Worm (Caenorhabditis elegans) whole organism, dauer: Measurements from ENCODE around the gene F56D6.14.

Experiments
- unc-62 ChIP-seq: sonication (generic microtip); optimal IDR thresholded peaks from 2 replicates; lab custom pipeline; 2017; ENCODE audit warnings: missing biosample characterization, missing genetic modification reagents, missing genetic modification characterization

The F56D6.14 gene

DNA sequence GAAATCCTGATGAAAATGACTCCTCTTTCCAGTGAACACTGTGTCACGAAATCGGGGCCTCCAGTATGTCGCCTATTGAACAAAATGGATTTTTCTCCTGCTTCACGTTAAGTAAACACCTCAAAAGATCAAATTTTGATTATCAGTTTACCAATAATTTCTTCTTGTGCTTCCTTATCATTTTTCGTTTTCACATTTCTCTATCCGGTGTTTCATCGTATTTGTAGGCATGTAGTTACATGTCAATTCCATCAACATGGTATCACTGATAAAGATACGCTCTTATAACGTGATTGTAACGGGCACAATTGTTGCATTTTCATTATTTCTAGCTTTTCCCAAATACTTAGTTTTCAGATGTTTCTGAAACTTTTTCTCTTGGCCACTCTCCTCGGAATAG, 27.0 kb downstream of the F56D6.14 start, which contains the start of gene clec-72:
TSS of gene clec-72 (plus strand) at position 358 of the 400 bp plus-strand sequence.
- no peak for TF ChIP-seq unc-62

DNA sequence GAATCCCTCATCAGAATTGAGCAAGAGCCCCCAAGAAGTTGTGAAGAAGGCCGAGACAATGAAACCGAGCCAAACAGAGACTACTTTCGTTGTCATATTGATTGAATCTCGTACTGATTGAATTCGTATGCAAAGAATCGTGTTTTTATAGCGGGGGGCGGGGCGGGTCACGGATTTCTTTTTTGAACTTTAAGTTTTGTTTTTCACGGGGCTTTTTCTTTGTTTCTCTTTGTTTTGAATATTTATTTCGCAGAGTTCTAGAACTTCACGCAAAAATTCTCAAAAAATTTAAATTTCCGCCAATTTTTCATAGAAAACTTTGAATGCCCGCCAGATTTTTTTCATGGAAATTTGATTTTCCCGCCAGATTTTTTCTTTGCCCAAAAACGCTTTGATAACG, 38.6 kb downstream of the F56D6.14 start, which contains the start of gene clec-73:
TSS of gene clec-73 (minus strand) at position 101 of the 400 bp plus-strand sequence.
- TF ChIP-seq unc-62 = no peak

DNA sequence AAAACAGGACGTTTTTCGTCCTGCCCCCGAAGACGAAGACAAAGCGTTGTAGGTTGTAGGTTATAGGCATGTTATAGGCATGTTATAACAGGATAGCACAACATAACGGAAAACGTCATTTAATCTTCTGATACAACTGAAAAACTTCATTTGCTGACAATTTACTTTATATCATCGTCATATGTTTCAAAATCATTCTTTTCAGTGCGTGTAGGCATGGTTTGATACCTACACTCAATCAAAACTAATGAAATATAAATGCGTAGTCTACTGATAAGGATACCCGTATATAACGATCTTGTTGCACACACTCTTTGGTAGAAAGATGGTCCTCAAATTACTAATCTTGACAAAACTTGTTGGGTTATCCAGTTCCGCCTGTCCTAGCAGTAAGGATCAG, 39.2 kb downstream of the F56D6.14 start, which contains the start of gene clec-74:
TSS of gene clec-74 (plus strand) at position 301 of the 400 bp plus-strand sequence.
- no peak for TF ChIP-seq unc-62

DNA sequence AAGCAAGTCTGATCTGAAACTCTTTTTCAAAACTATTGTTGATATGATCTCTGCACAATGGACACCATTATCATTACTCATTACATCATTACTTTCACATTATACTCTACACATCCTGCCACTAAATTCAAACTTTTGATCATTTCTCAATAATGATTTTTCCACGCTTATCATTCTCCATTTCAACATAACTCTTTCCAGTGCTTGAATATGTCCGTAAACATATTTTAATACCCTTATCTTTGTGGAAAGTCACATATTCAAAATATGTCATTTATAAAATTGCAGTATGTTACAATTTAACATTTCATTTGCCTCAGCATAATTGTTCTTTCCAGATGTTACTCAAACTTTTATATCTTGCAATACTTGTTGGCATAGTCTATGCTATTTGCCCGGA, 42.9 kb downstream of the F56D6.14 start, which contains the start of gene clec-75:
TSS of gene clec-75 (plus strand) at position 339 of the 400 bp plus-strand sequence.
- no peak for TF ChIP-seq unc-62

DNA sequence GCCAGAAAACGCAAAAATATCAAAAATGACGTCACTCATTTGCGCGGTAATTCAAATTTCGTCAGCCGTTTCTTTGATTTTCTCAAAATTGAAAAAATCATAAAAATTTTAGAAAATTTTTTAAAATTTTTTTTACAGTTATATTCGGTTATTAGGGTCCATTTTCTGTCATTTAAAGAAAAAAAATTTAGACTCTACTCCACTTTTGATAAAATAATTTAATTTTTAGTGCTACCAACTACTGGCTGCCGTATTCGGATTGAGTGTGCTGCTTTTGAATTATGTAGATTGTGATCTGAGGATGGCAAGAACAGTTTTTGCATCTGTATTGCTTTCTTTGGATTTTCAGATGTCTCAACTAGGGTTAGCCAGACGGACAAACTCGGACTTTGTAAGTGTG, 45.1 kb downstream of the F56D6.14 start, which contains the start of gene Y46C8AM.1:
TSS of gene Y46C8AM.1 (plus strand) at position 301 of the 400 bp plus-strand sequence.
- no peak for TF ChIP-seq unc-62

DNA sequence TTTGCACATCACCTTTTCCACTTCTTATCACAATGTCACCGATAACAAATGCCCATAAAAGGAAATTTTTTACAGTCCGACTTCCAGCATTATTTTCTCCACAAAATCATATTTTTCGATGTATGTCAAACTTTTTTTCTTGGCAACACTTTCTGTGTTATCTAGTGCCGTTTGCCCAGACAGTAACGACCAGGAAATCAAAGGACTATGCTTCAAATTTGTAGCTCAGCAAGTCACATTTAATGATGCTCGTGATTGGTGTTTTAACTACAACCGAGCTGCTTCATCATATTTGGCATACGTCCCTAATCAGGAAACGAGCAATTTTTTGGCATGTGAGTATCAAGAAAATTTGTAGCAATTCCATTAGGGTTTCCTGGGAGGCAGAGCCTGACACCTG, 46.0 kb downstream of the F56D6.14 start:
- TF ChIP-seq unc-62 = no peak

DNA sequence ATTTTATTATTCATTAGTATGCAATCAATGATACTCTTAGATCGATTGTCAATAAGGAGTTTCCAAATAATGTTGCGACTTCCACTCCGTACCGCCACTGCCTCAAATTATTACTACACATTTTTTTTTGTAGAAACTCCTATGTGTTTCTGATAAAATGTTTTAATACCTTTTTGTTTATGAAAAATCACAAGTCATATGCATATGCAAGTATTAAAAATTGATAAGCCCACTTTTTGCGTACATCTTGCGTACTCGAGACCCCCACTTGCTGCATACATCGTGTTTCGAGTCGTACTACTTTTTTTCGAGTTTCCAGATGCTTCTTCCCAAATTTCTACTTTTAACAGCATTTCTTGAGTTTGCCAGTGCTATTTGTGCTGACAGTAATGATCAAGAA, 47.5 kb downstream of the F56D6.14 start, which contains the start of gene clec-76:
TSS of gene clec-76 (plus strand) at position 234 of the 400 bp plus-strand sequence.
- no peak for TF ChIP-seq unc-62
